Worm (Caenorhabditis elegans): Measurements from ENCODE around the gene slc-25A18.2.

Gene slc-25A18.2

ce11 chrIV:7440238-7440637, 34.6 kb upstream of the slc-25A18.2 start:
- TF ChIP-seq lsl-1 (GFP tag; optimal IDR thresholded peaks at IDR 0.05) (no peak), ceh-58 (GFP tag; IDR thresholded peaks at IDR 0.05) (no peak), zfh-2 (GFP tag; conservative IDR thresholded peaks at IDR 0.05) (no peak), sptf-2 (GFP tag; optimal IDR thresholded peaks at IDR 0.05) (no peak), F52B5.7 (tag; optimal IDR thresholded peaks at IDR 0.05) (no peak), egl-44 (GFP tag; IDR thresholded peaks at IDR 0.05) (no peak), bed-2 (GFP tag; IDR thresholded peaks at IDR 0.05) (no peak), repo-1 (tag; optimal IDR thresholded peaks at IDR 0.05) (no peak), unc-130 (GFP tag; optimal IDR thresholded peaks at IDR 0.05) (no peak), nhr-27 (tag; optimal IDR thresholded peaks at IDR 0.05) (no peak), aptf-2 (GFP tag; conservative IDR thresholded peaks at IDR 0.05) (no peak), lin-35 (GFP tag; optimal IDR thresholded peaks at IDR 0.05) (no peak), ztf-18 (tag; optimal IDR thresholded peaks at IDR 0.05) (no peak), hrde-1 (tag; optimal IDR thresholded peaks at IDR 0.05; ENCODE audit: borderline replicate concordance) (no peak), gei-17 (GFP tag; optimal IDR thresholded peaks at IDR 0.05) (no peak), fkh-3 (tag; optimal IDR thresholded peaks at IDR 0.05) (no peak), F33H1.4 (GFP tag; IDR thresholded peaks at IDR 0.05) (no peak), lin-54 (GFP tag; optimal IDR thresholded peaks at IDR 0.05) (no peak), Y56A3A.18 (GFP tag; IDR thresholded peaks at IDR 0.05) (no peak)

DNA sequence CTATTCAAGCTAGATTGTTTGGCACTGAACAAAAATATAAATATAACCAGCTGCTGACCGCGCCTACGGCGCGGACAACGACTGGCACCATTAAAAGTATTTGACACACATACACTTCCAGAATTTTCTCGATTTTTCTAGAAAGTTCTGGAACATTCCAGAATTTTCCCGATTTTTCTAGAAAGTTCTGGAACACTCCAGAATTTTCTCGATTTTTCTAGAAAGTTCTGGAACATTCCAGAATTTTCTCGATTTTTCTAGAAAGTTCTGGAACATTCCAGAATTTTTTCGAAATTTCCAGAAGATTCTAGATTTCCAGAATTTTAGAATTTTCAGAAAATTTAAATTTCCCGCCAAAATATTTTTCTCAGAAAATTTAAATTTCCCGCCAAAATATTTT, 33.9 kb upstream of the slc-25A18.2 start:
- TF ChIP-seq hsf-1 (GFP tag; IDR thresholded peaks at IDR 0.05) (peak; percentile 99), egrh-3 (GFP tag; IDR thresholded peaks at IDR 0.05) (peak; percentile 38; the same call in 1 of the 2 replicates), D2030.7 (GFP tag; IDR thresholded peaks at IDR 0.05) (peak; percentile 38; the same call in 1 of the 2 replicates), ceh-100 (GFP tag; IDR thresholded peaks at IDR 0.05) (peak; percentile 61), Y79H2A.3 (GFP tag; conservative IDR thresholded peaks at IDR 0.05) (0 out of 2 replicates have a peak, but pooled peaks have one; percentile 38), madf-6 (GFP tag; IDR thresholded peaks at IDR 0.05) (peak; percentile 69; the same call in 1 of the 2 replicates), pbrm-1 (GFP tag; IDR thresholded peaks at IDR 0.05) (peak; percentile 93), Y95B8A.8 (GFP tag; IDR thresholded peaks at IDR 0.05) (0 out of 2 replicates have a peak, but pooled peaks have one; percentile 58), ekl-4 (GFP tag; IDR thresholded peaks at IDR 0.05) (peak; percentile 64), ceh-58 (GFP tag; IDR thresholded peaks at IDR 0.05) (0 out of 2 replicates have a peak, but pooled peaks have one; percentile 62), madf-3 (GFP tag; IDR thresholded peaks at IDR 0.05) (peak; percentile 90), ceh-40 (GFP tag; IDR thresholded peaks at IDR 0.05) (peak; percentile 86; the same call in 1 of the 2 replicates), lin-26 (GFP tag; IDR thresholded peaks at IDR 0.05) (0 out of 2 replicates have a peak, but pooled peaks have one; percentile 30), dox-1 (GFP tag; IDR thresholded peaks at IDR 0.05) (peak; percentile 90), egl-18 (GFP tag; IDR thresholded peaks at IDR 0.05) (peak; percentile 71; the same call in 1 of the 2 replicates), Y53G8AR.9 (GFP tag; conservative IDR thresholded peaks at IDR 0.05) (peak; percentile 71; the same call in 1 of the 2 replicates), B0019.2 (GFP tag; conservative IDR thresholded peaks at IDR 0.05) (peak; percentile 20; the same call in 1 of the 2 replicates), F39B2.1 (GFP tag; IDR thresholded peaks at IDR 0.05) (0 out of 2 replicates have a peak, but pooled peaks have one; percentile 17), rcor-1 (GFP tag; IDR thresholded peaks at IDR 0.05) (peak; percentile 58)

DNA sequence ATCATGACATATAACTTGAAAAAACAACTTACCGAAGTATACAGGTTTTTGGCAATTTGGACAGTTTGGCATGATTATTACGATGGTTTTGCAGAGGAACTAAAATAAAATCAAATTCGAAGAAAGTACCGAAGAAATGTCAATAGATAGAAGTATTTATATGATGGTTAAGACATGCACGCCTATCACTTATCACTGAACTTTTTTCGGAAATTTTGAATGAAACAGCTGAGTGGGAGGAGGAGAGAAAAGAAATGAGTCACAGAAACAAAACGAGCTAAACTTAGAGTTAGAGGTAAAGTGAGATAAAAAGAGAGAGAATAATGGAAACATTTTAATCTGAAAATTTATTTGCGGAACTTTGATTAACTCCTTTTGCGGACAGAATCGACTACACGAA, 29.6 kb upstream of the slc-25A18.2 start, which contains the start of gene valv-1:
valv-1 (minus strand) TSS at position 101 of the 400 bp plus-strand sequence.
- TF ChIP-seq nhr-80 (tag; optimal IDR thresholded peaks at IDR 0.05) (peak; percentile 31), bed-2 (GFP tag; IDR thresholded peaks at IDR 0.05) (no peak)

Measured in whole organism, young adult.